Fruit fly (Drosophila melanogaster): Measurements from ENCODE around the gene CG14562.

The CG14562 gene

dm6 chr3L:21896217-21896616 lies 45.8 kb upstream of the CG14562 start:
- TF ChIP-seq dl (GFP tag; optimal IDR thresholded peaks at IDR 0.05; ENCODE audit: insufficient read depth in 1 of 2, partially characterized antibody in 2 of 2) (no peak), N (GFP tag; optimal IDR thresholded peaks at IDR 0.05) (no peak), sage (GFP tag; optimal IDR thresholded peaks at IDR 0.05) (no peak), foxo (GFP tag; optimal IDR thresholded peaks at IDR 0.05) (no peak), ey (GFP tag; optimal IDR thresholded peaks at IDR 0.05) (no peak), woc (GFP tag; optimal IDR thresholded peaks at IDR 0.05) (no peak), Dfd (GFP tag; optimal IDR thresholded peaks at IDR 0.05) (no peak), fru (GFP tag; optimal IDR thresholded peaks at IDR 0.05) (no peak), Myc (optimal IDR thresholded peaks at IDR 0.05) (no peak), brk (GFP tag; optimal IDR thresholded peaks at IDR 0.05) (no peak), Rel (GFP tag; optimal IDR thresholded peaks at IDR 0.05) (no peak), Rel (tag; optimal IDR thresholded peaks at IDR 0.05) (no peak), Hr83 (GFP tag; optimal IDR thresholded peaks at IDR 0.05; ENCODE audit: poor library complexity, severe bottlenecking) (no peak), CG9705 (GFP tag; optimal IDR thresholded peaks at IDR 0.05) (no peak), Mio (GFP tag; optimal IDR thresholded peaks at IDR 0.05) (no peak)

- TF ChIP-seq dsf (GFP tag; optimal IDR thresholded peaks at IDR 0.05; ENCODE audit: borderline replicate concordance) (no peak), sv (GFP tag; optimal IDR thresholded peaks at IDR 0.05) (no peak)
Observed at dm6 chr3L:21899488-21899887, 42.5 kb upstream of the CG14562 start.

- TF ChIP-seq OdsH (GFP tag; optimal IDR thresholded peaks at IDR 0.05) (no peak), N (GFP tag; optimal IDR thresholded peaks at IDR 0.05) (no peak), pan (optimal IDR thresholded peaks at IDR 0.05) (no peak), brk (GFP tag; optimal IDR thresholded peaks at IDR 0.05) (no peak), Rel (GFP tag; optimal IDR thresholded peaks at IDR 0.05) (no peak), Rel (tag; optimal IDR thresholded peaks at IDR 0.05) (no peak), CG32264 (GFP tag; optimal IDR thresholded peaks at IDR 0.05) (no peak), foxo (GFP tag; optimal IDR thresholded peaks at IDR 0.05) (no peak), usp (GFP tag; optimal IDR thresholded peaks at IDR 0.05) (no peak), woc (GFP tag; optimal IDR thresholded peaks at IDR 0.05) (no peak), Hnf4 (GFP tag; optimal IDR thresholded peaks at IDR 0.05) (no peak), Vsx2 (GFP tag; optimal IDR thresholded peaks at IDR 0.05; ENCODE audit: partially characterized antibody) (no peak), tai (GFP tag; optimal IDR thresholded peaks at IDR 0.05) (no peak), Hr78 (GFP tag; optimal IDR thresholded peaks at IDR 0.05) (no peak), rgr (GFP tag; optimal IDR thresholded peaks at IDR 0.05) (no peak), br (GFP tag; optimal IDR thresholded peaks at IDR 0.05) (no peak), Dif (GFP tag; optimal IDR thresholded peaks at IDR 0.05; ENCODE audit: partially characterized antibody) (no peak)
Observed at dm6 chr3L:21908860-21909259, 33.2 kb upstream of the CG14562 start.

dm6 chr3L:21918605-21919004 lies 23.4 kb upstream of the CG14562 start:
- TF ChIP-seq sv (GFP tag; optimal IDR thresholded peaks at IDR 0.05) = no peak
- no peak for TF ChIP-seq CrebA (GFP tag; optimal IDR thresholded peaks at IDR 0.05; ENCODE audit: borderline replicate concordance)
- no peak for TF ChIP-seq N (GFP tag; optimal IDR thresholded peaks at IDR 0.05)
- TF ChIP-seq GATAd (GFP tag; optimal IDR thresholded peaks at IDR 0.05) = no peak
- TF ChIP-seq Dfd (GFP tag; optimal IDR thresholded peaks at IDR 0.05) = no peak
- TF ChIP-seq CG9705 (GFP tag; optimal IDR thresholded peaks at IDR 0.05) = no peak
- TF ChIP-seq br (GFP tag; optimal IDR thresholded peaks at IDR 0.05) = no peak
- no peak for TF ChIP-seq woc (GFP tag; optimal IDR thresholded peaks at IDR 0.05)
- no peak for TF ChIP-seq Vsx2 (GFP tag; optimal IDR thresholded peaks at IDR 0.05; ENCODE audit: partially characterized antibody)

dm6 chr3L:21930179-21930578 lies 11.8 kb upstream of the CG14562 start:
- TF ChIP-seq tai (GFP tag; optimal IDR thresholded peaks at IDR 0.05) (no peak), sv (GFP tag; optimal IDR thresholded peaks at IDR 0.05) (no peak), sage (GFP tag; optimal IDR thresholded peaks at IDR 0.05) (no peak), CG32264 (GFP tag; optimal IDR thresholded peaks at IDR 0.05) (no peak), brk (GFP tag; optimal IDR thresholded peaks at IDR 0.05) (no peak), N (GFP tag; optimal IDR thresholded peaks at IDR 0.05) (peak; percentile 23), Rel (GFP tag; optimal IDR thresholded peaks at IDR 0.05) (no peak), Rel (tag; optimal IDR thresholded peaks at IDR 0.05) (peak; percentile 65), Myc (optimal IDR thresholded peaks at IDR 0.05) (peak; percentile 28)

- TF ChIP-seq Hnf4 (GFP tag; optimal IDR thresholded peaks at IDR 0.05) (peak; percentile 53), GATAd (GFP tag; optimal IDR thresholded peaks at IDR 0.05) (no peak), Rel (GFP tag; optimal IDR thresholded peaks at IDR 0.05) (no peak), Rel (tag; optimal IDR thresholded peaks at IDR 0.05) (peak; percentile 97), Mio (GFP tag; optimal IDR thresholded peaks at IDR 0.05) (no peak), fru (GFP tag; optimal IDR thresholded peaks at IDR 0.05) (no peak), Dfd (GFP tag; optimal IDR thresholded peaks at IDR 0.05) (no peak), br (GFP tag; optimal IDR thresholded peaks at IDR 0.05) (peak; percentile 30), h (GFP tag; optimal IDR thresholded peaks at IDR 0.05) (peak; percentile 59), rgr (GFP tag; optimal IDR thresholded peaks at IDR 0.05) (peak; percentile 5), Hr83 (GFP tag; optimal IDR thresholded peaks at IDR 0.05; ENCODE audit: poor library complexity, severe bottlenecking) (peak; percentile 33)
Observed at dm6 chr3L:21934462-21934861, 7.6 kb upstream of the CG14562 start, which contains the start of gene SLC22A. Gene SLC22A (plus strand): TSS chr3L:21934704.

Measured in whole organism, wandering third instar larva.